Worm (Caenorhabditis elegans): ENCODE data around the gene fmi-1.

DNA sequence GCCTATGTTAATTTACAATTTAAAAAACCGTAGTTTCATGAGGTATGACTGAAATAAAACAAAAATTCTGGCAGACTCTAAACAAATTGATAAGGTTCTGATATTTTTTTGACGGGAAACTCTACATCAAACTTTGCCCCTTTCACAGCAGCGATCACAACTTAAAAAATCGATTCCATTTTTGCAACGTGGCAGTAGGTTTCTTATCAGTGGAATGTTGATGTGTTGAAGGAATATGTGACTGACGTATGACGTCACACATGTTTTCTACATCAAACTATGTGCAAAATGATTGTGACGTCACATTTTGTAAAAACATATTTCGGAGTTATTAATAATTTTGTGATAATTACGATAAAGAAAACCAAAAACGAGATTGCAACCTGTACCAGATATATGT is 7.0 kb upstream of the fmi-1 start:
- TF ChIP-seq sea-1 (GFP tag; conservative IDR thresholded peaks at IDR 0.05) (no peak), aly-1 (tag; optimal IDR thresholded peaks at IDR 0.05) (no peak), scrt-1 (GFP tag; IDR thresholded peaks at IDR 0.05) (no peak), ama-1 (optimal IDR thresholded peaks at IDR 0.05) (no peak), ceh-13 (GFP tag; optimal IDR thresholded peaks at IDR 0.05) (no peak), flt-1 (GFP tag; IDR thresholded peaks at IDR 0.05) (no peak), hmbx-1 (tag; optimal IDR thresholded peaks at IDR 0.05) (no peak), F13C5.2 (tag; optimal IDR thresholded peaks at IDR 0.05) (no peak), hmg-4 (GFP tag; optimal IDR thresholded peaks at IDR 0.05) (no peak), pes-1 (GFP tag; IDR thresholded peaks at IDR 0.05) (no peak), tbx-11 (GFP tag; IDR thresholded peaks at IDR 0.05) (no peak)
